Worm (Caenorhabditis elegans) whole organism, L2 larva: ENCODE data around the gene sad-1.
A peak's percentile ranks its signal among the peaks of the same experiment; 100 is the strongest.
"Not testable (repeated sequence)": the region's sequence is repeated elsewhere in the genome, so short reads cannot be mapped to it uniquely, and the experiment has no call there.

Experiments
- C34F6.9 ChIP-seq: fragments of 150-350 bp; optimal IDR thresholded peaks from 2 replicates; lab custom pipeline; 2014; ENCODE audit warnings: missing biosample characterization, missing genetic modification characterization
- F13H6.1 ChIP-seq: sonication (generic microtip); optimal IDR thresholded peaks from 2 replicates; lab custom pipeline; 2016; ENCODE audit warnings: missing genetic modification characterization, missing compliant biosample characterization
- R02D3.7 ChIP-seq: fragments of 150-350 bp; optimal IDR thresholded peaks from 2 replicates; lab custom pipeline; 2014; ENCODE audit warnings: missing biosample characterization, missing genetic modification characterization
- Y55F3AM.14 ChIP-seq: fragments of 200-800 bp; sonication (Bioruptor generic); optimal IDR thresholded peaks from 2 replicates; lab custom pipeline; 2018; ENCODE audit warnings: mild to moderate bottlenecking, missing genetic modification characterization, missing compliant biosample characterization
- ZK546.5 ChIP-seq: sonication (generic microtip); optimal IDR thresholded peaks from 2 replicates; lab custom pipeline; 2017; ENCODE audit warnings: missing biosample characterization, missing genetic modification characterization
- alr-1 ChIP-seq: fragments of 150-350 bp; optimal IDR thresholded peaks from 2 replicates; lab custom pipeline; 2014; ENCODE audit warnings: missing biosample characterization, missing genetic modification characterization
- blmp-1 ChIP-seq: sonication (generic microtip); optimal IDR thresholded peaks from 2 replicates; lab custom pipeline; 2017; ENCODE audit warnings: missing genetic modification characterization, mild to moderate bottlenecking, missing compliant biosample characterization, antibody characterized with exemption, moderate library complexity; ENCODE audit not compliant: insufficient read depth
- ceh-82 ChIP-seq: fragments of 150-350 bp; optimal IDR thresholded peaks from 2 replicates; lab custom pipeline; 2014; ENCODE audit warnings: missing biosample characterization, missing genetic modification characterization
- crh-2 ChIP-seq: sonication (generic microtip); optimal IDR thresholded peaks from 2 replicates; lab custom pipeline; 2017; ENCODE audit warnings: missing biosample characterization, missing genetic modification characterization
- egl-27 ChIP-seq: sonication (generic microtip); optimal IDR thresholded peaks from 3 replicates; lab custom pipeline; 2017; ENCODE audit warnings: missing biosample characterization, missing genetic modification reagents, missing genetic modification characterization
- elt-1 ChIP-seq: fragments of 150-350 bp; optimal IDR thresholded peaks from 2 replicates; lab custom pipeline; 2014; ENCODE audit warnings: missing biosample characterization, missing genetic modification characterization
- fos-1 ChIP-seq: fragments of 150-350 bp; optimal IDR thresholded peaks from 2 replicates; lab custom pipeline; 2014; ENCODE audit warnings: missing biosample characterization, missing genetic modification characterization
- lin-11 ChIP-seq: fragments of 150-350 bp; sonication (generic microtip); optimal IDR thresholded peaks from 2 replicates; lab custom pipeline; 2014; ENCODE audit warnings: missing biosample characterization, missing genetic modification characterization, inconsistent platforms, mixed read lengths
- lin-13 ChIP-seq: fragments of 150-350 bp; optimal IDR thresholded peaks from 2 replicates; lab custom pipeline; 2014; ENCODE audit warnings: missing biosample characterization, missing genetic modification reagents, missing genetic modification characterization
- lin-39 ChIP-seq: fragments of 150-350 bp; optimal IDR thresholded peaks from 2 replicates; lab custom pipeline; 2014; ENCODE audit warnings: missing biosample characterization, missing genetic modification reagents, missing genetic modification characterization
- lsy-2 ChIP-seq, 2 experiments: fragments of 150-350 bp in 1 of 2; sonication (generic microtip) in 1 of 2; optimal IDR thresholded peaks; 2 replicates each; lab custom pipeline; 2014 to 2017; ENCODE audit warnings: missing biosample characterization in 2 of 2, missing genetic modification characterization in 2 of 2
- mbf-1 ChIP-seq: sonication (generic microtip); optimal IDR thresholded peaks from 2 replicates; lab custom pipeline; 2017; ENCODE audit warnings: missing biosample characterization, missing genetic modification characterization
- mdl-1 ChIP-seq, 2 experiments: fragments of 150-350 bp in 1 of 2; sonication (generic microtip) in 1 of 2; optimal IDR thresholded peaks; 2 replicates each; lab custom pipeline; 2017; ENCODE audit warnings: missing biosample characterization in 2 of 2, missing genetic modification characterization in 2 of 2
- nhr-10 ChIP-seq: sonication (generic microtip); optimal IDR thresholded peaks from 2 replicates; lab custom pipeline; 2017; ENCODE audit warnings: missing biosample characterization, missing genetic modification characterization
- nhr-129 ChIP-seq: fragments of 150-350 bp; optimal IDR thresholded peaks from 2 replicates; lab custom pipeline; 2014; ENCODE audit warnings: missing biosample characterization, missing genetic modification characterization
- nhr-21 ChIP-seq: fragments of 150-350 bp; optimal IDR thresholded peaks from 2 replicates; lab custom pipeline; 2014; ENCODE audit warnings: missing biosample characterization, missing genetic modification characterization
- nhr-23 ChIP-seq: fragments of 150-350 bp; optimal IDR thresholded peaks from 2 replicates; lab custom pipeline; 2014; ENCODE audit warnings: missing biosample characterization, missing genetic modification reagents, missing genetic modification characterization
- nhr-237 ChIP-seq: fragments of 150-350 bp; optimal IDR thresholded peaks from 2 replicates; lab custom pipeline; 2014; ENCODE audit warnings: missing biosample characterization, missing genetic modification characterization
- nhr-6 ChIP-seq: fragments of 150-350 bp; optimal IDR thresholded peaks from 2 replicates; lab custom pipeline; 2014; ENCODE audit warnings: missing biosample characterization, missing genetic modification characterization
- nhr-77 ChIP-seq: fragments of 150-350 bp; optimal IDR thresholded peaks from 2 replicates; lab custom pipeline; 2014; ENCODE audit warnings: missing biosample characterization, missing genetic modification characterization
- peb-1 ChIP-seq: fragments of 150-350 bp; optimal IDR thresholded peaks from 2 replicates; lab custom pipeline; 2014; ENCODE audit warnings: missing biosample characterization, missing genetic modification characterization
- sem-4 ChIP-seq: fragments of 150-350 bp; optimal IDR thresholded peaks from 2 replicates; lab custom pipeline; 2014; ENCODE audit warnings: missing biosample characterization, missing genetic modification reagents, missing genetic modification characterization
- sma-3 ChIP-seq: sonication (generic microtip); optimal IDR thresholded peaks from 2 replicates; lab custom pipeline; 2016; ENCODE audit warnings: missing genetic modification reagents, missing genetic modification characterization, missing compliant biosample characterization
- sma-9 ChIP-seq, 2 experiments: fragments of 150-350 bp in 1 of 2; sonication (generic microtip) in 1 of 2; optimal IDR thresholded peaks; 2 replicates each; lab custom pipeline; 2014 to 2016; ENCODE audit warnings: missing genetic modification characterization in 2 of 2, mild to moderate bottlenecking in 1 of 2, missing biosample characterization in 1 of 2, missing compliant biosample characterization in 1 of 2, missing genetic modification reagents in 1 of 2, moderate library complexity in 1 of 2
- snpc-4 ChIP-seq: fragments of 150-350 bp; optimal IDR thresholded peaks from 2 replicates; lab custom pipeline; 2014; ENCODE audit warnings: missing biosample characterization, missing genetic modification characterization
- unc-39 ChIP-seq: fragments of 150-350 bp; optimal IDR thresholded peaks from 2 replicates; lab custom pipeline; 2014; ENCODE audit warnings: missing biosample characterization, missing genetic modification characterization
- unc-55 ChIP-seq: fragments of 150-350 bp; sonication (generic microtip); optimal IDR thresholded peaks from 3 replicates; lab custom pipeline; 2014; ENCODE audit warnings: missing biosample characterization, missing genetic modification reagents, missing genetic modification characterization
- unc-62 ChIP-seq: fragments of 150-350 bp; optimal IDR thresholded peaks from 2 replicates; lab custom pipeline; 2014; ENCODE audit warnings: missing biosample characterization, missing genetic modification reagents, missing genetic modification characterization
- zag-1 ChIP-seq: fragments of 150-350 bp; optimal IDR thresholded peaks from 2 replicates; lab custom pipeline; 2014; ENCODE audit warnings: missing biosample characterization, missing genetic modification characterization
- ztf-1 ChIP-seq: fragments of 200-800 bp; sonication (Bioruptor generic); conservative IDR thresholded peaks from 2 replicates; pipeline ENCODE4 v1.3.6; 2022; ENCODE audit warnings: missing genetic modification characterization, missing compliant biosample characterization
- ztf-4 ChIP-seq: fragments of 150-350 bp; optimal IDR thresholded peaks from 2 replicates; lab custom pipeline; 2014; ENCODE audit warnings: missing biosample characterization, missing genetic modification characterization

The sad-1 gene

ce11 chrX:13456442-13456841 is 44.0 kb downstream of the sad-1 start, which contains the start of gene flr-1:
Gene flr-1, minus strand, starts transcription at chrX:13456542.
- no peak for TF ChIP-seq snpc-4
- TF ChIP-seq C34F6.9 (tag; lab: Kevin White, UChicago), result no peak
- TF ChIP-seq nhr-6 (tag; lab: Kevin White, UChicago), result no peak
- no peak for TF ChIP-seq mbf-1 (tag; lab: Kevin White, UChicago)
- TF ChIP-seq nhr-237 (tag; lab: Kevin White, UChicago), result no peak
- no peak for TF ChIP-seq peb-1 (tag; lab: Kevin White, UChicago)

ce11 chrX:13451578-13451977 is 48.9 kb downstream of the sad-1 start, which contains the start of gene F02D10.6:
Gene F02D10.6, minus strand, starts transcription at chrX:13451678.
- TF ChIP-seq nhr-23 (no peak), ZK546.5 (tag; lab: Kevin White, UChicago) (no peak), nhr-6 (tag; lab: Kevin White, UChicago) (no peak), ztf-1 (GFP tag; lab: Robert Waterston, UW) (no peak), peb-1 (tag; lab: Kevin White, UChicago) (no peak), unc-39 (tag; lab: Kevin White, UChicago) (no peak), blmp-1 (tag; lab: Kevin White, UChicago) (no peak), sem-4 (no peak), crh-2 (tag; lab: Kevin White, UChicago) (no peak)

ce11 chrX:13448665-13449099 is 51.8 kb downstream of the sad-1 start:
- TF ChIP-seq C34F6.9 (tag; lab: Kevin White, UChicago), result peak; percentile 49
- peak; percentile 47 for TF ChIP-seq lin-13
- TF ChIP-seq lin-11 (tag; lab: Kevin White, UChicago), result peak; percentile 47
- peak; percentile 20 for TF ChIP-seq egl-27 (tag; lab: Kevin White, UChicago)
- TF ChIP-seq F13H6.1 (tag; lab: Kevin White, UChicago), result peak; percentile 46
- TF ChIP-seq nhr-6 (tag; lab: Kevin White, UChicago), result peak; percentile 3
- peak; percentile 71 for TF ChIP-seq sma-3
- peak; percentile 51 for TF ChIP-seq zag-1 (tag; lab: Kevin White, UChicago)
- peak; percentile 20 to 52 for TF ChIP-seq lsy-2 (tag; optimal IDR thresholded peaks at IDR 0.05; lab: Kevin White, UChicago)
- peak in 1 of 2 experiments; percentile 54 for TF ChIP-seq mdl-1 (tag; optimal IDR thresholded peaks at IDR 0.05; lab: Kevin White, UChicago)
- TF ChIP-seq unc-55 (GFP tag; lab: Kevin White, UChicago), result peak; percentile 59
- peak; percentile 71 for TF ChIP-seq sma-9 (GFP tag; optimal IDR thresholded peaks at IDR 0.05; lab: Kevin White, UChicago)
- TF ChIP-seq sma-9 (tag; optimal IDR thresholded peaks at IDR 0.05; lab: Kevin White, UChicago), result not testable (repeated sequence)
- peak; percentile 42 for TF ChIP-seq fos-1 (tag; lab: Kevin White, UChicago)
- peak; percentile 40 for TF ChIP-seq Y55F3AM.14 (GFP tag; lab: Kevin White, UChicago)
- peak; percentile 70 for TF ChIP-seq nhr-21 (tag; lab: Kevin White, UChicago)
- TF ChIP-seq nhr-129 (tag; lab: Kevin White, UChicago), result peak; percentile 79
- peak; percentile 57 for TF ChIP-seq crh-2 (tag; lab: Kevin White, UChicago)

ce11 chrX:13446418-13446817 is 54.0 kb downstream of the sad-1 start, which contains the start of gene set-8:
Gene set-8, plus strand, starts transcription at chrX:13446718.
- TF ChIP-seq unc-39 (tag; lab: Kevin White, UChicago) (no peak), nhr-21 (tag; lab: Kevin White, UChicago) (no peak), nhr-77 (tag; lab: Kevin White, UChicago) (no peak), fos-1 (tag; lab: Kevin White, UChicago) (no peak), alr-1 (tag; lab: Kevin White, UChicago) (no peak), Y55F3AM.14 (GFP tag; lab: Kevin White, UChicago) (no peak), nhr-6 (tag; lab: Kevin White, UChicago) (no peak), crh-2 (tag; lab: Kevin White, UChicago) (no peak)

- no peak for TF ChIP-seq crh-2 (tag; lab: Kevin White, UChicago)
- no peak for TF ChIP-seq unc-62 (GFP tag; lab: Kevin White, UChicago)
- no peak for TF ChIP-seq ztf-4 (tag; lab: Kevin White, UChicago)
- TF ChIP-seq lin-39 (tag; lab: Kevin White, UChicago), result no peak
- no peak for TF ChIP-seq lin-11 (tag; lab: Kevin White, UChicago)
- TF ChIP-seq elt-1 (tag; lab: Kevin White, UChicago), result no peak
- no peak for TF ChIP-seq ceh-82 (tag; lab: Kevin White, UChicago)
- TF ChIP-seq nhr-21 (tag; lab: Kevin White, UChicago), result no peak
- no peak for TF ChIP-seq blmp-1 (tag; lab: Kevin White, UChicago)
- no peak for TF ChIP-seq mbf-1 (tag; lab: Kevin White, UChicago)
- no peak for TF ChIP-seq unc-55 (GFP tag; lab: Kevin White, UChicago)
- no peak for TF ChIP-seq lin-13
- TF ChIP-seq F13H6.1 (tag; lab: Kevin White, UChicago), result no peak
- no peak for TF ChIP-seq sma-3
- no peak for TF ChIP-seq R02D3.7
- TF ChIP-seq nhr-77 (tag; lab: Kevin White, UChicago), result no peak
- no peak for TF ChIP-seq nhr-10 (tag; lab: Kevin White, UChicago)
- TF ChIP-seq nhr-237 (tag; lab: Kevin White, UChicago), result no peak
- no peak for TF ChIP-seq nhr-6 (tag; lab: Kevin White, UChicago)
Observed at ce11 chrX:13444267-13444666, 56.2 kb downstream of the sad-1 start.
